Worm (Caenorhabditis elegans): ENCODE measurements around the gene F10C2.4.
"Not testable (repeated sequence)": the region's sequence is repeated elsewhere in the genome, so short reads cannot be mapped to it uniquely, and the experiment has no call there.

F10C2.4 gene

ce11 chrV:12011686-12012085 is 29.7 kb upstream of the F10C2.4 start:
- TF ChIP-seq blmp-1 (tag; optimal IDR thresholded peaks at IDR 0.05) (peak; percentile 36), lsy-2 (tag; optimal IDR thresholded peaks at IDR 0.05) (no peak)

ce11 chrV:12013298-12013697 is 28.1 kb upstream of the F10C2.4 start, which contains the start of gene add-2:
Gene add-2, minus strand, starts transcription at chrV:12013406.
- no peak for TF ChIP-seq ztf-11 (tag; optimal IDR thresholded peaks at IDR 0.05)
- TF ChIP-seq lin-32 (GFP tag; optimal IDR thresholded peaks at IDR 0.05): no peak
- TF ChIP-seq ceh-39 (tag; optimal IDR thresholded peaks at IDR 0.05): no peak
- no peak for TF ChIP-seq cnd-1 (tag; optimal IDR thresholded peaks at IDR 0.05)
- TF ChIP-seq ceh-83 (GFP tag; optimal IDR thresholded peaks at IDR 0.05): no peak
- TF ChIP-seq unc-62 (GFP tag; optimal IDR thresholded peaks at IDR 0.05): no peak
- no peak for TF ChIP-seq nhr-237 (tag; optimal IDR thresholded peaks at IDR 0.05)

DNA sequence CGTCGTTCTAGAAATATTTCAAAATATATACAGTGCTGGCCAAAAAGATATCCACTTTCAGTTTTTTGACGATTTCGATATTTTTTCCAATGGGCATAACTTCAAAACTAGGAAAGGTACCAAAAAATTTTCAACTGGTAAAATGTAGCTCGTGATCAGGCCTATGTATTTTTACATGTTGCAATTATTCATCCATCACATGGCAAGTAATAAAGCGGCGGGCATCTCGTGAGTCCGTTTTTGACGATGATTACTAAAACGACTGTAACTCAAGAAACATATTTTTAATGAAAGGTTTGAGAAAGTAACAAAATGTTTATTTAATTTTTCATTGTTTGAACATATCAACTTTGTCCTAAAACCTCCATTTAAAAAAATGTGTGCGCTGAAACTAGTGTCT is 21.3 kb upstream of the F10C2.4 start, which contains the start of gene F10C2.3:
Gene F10C2.3, plus strand, starts transcription at position 301 of the 400 bp plus-strand sequence.
- not testable (repeated sequence) for TF ChIP-seq pha-4 (tag; optimal IDR thresholded peaks at IDR 0.05); mab-5 (tag; optimal IDR thresholded peaks at IDR 0.05); bed-3 (GFP tag; optimal IDR thresholded peaks at IDR 0.05)

DNA sequence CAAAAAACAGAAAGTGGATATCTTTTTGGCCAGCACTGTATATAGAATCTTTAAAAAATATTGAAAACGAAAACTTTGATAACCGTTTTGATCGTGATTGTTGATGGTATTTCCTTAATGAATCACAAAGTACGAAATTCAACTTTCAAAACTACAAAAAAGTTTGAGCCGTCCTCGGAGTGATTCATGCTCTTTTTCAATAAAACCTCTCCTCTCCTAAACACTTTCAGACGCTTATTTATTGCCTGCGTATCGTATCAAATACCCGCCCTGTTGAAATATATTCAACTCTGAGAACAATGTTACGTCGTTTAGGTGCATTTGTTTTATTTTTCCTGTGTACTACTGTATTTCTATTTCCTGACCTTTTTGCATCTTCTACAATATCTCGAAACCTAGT is 20.4 kb upstream of the F10C2.4 start:
- TF ChIP-seq elt-1 (tag; optimal IDR thresholded peaks at IDR 0.05; ENCODE audit: borderline replicate concordance, insufficient read depth) (no peak), ceh-43 (GFP tag; optimal IDR thresholded peaks at IDR 0.05) (no peak), pha-4 (tag; optimal IDR thresholded peaks at IDR 0.05) (no peak), nhr-2 (tag; optimal IDR thresholded peaks at IDR 0.05) (no peak), lin-32 (GFP tag; optimal IDR thresholded peaks at IDR 0.05) (no peak), bed-3 (GFP tag; optimal IDR thresholded peaks at IDR 0.05) (no peak), nhr-28 (tag; optimal IDR thresholded peaks at IDR 0.05) (no peak), nhr-76 (tag; optimal IDR thresholded peaks at IDR 0.05) (no peak), tbx-8 (GFP tag; optimal IDR thresholded peaks at IDR 0.05) (no peak), lin-13 (tag; optimal IDR thresholded peaks at IDR 0.05) (no peak), sptf-1 (tag; optimal IDR thresholded peaks at IDR 0.05) (no peak), elt-3 (tag; optimal IDR thresholded peaks at IDR 0.05) (no peak), mab-5 (tag; optimal IDR thresholded peaks at IDR 0.05) (no peak), cnd-1 (tag; optimal IDR thresholded peaks at IDR 0.05) (no peak), zip-8 (tag; optimal IDR thresholded peaks at IDR 0.05) (no peak), unc-62 (GFP tag; optimal IDR thresholded peaks at IDR 0.05) (no peak)

DNA sequence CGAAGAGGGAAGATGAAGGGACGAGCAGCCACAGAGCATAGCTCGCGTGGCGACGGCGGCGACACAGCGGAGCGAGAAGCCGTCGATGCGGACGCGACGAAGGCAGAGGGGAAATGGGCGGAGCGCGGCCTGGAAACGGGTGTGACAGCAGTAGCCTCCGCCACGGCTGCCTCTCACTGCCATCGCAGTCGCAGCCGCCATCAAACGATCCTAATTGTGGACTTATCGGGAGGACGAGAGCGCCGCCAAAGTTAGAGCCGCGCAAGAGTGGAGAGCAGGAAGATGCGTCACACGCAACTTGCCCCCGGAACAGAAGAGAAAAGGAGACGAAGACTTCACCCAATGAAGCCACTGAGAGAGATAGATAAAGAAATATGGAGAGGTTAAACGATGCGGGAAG is 17.1 kb upstream of the F10C2.4 start:
- TF ChIP-seq sptf-1 (tag; optimal IDR thresholded peaks at IDR 0.05) (peak; percentile 63), lin-13 (tag; optimal IDR thresholded peaks at IDR 0.05) (no peak), ham-2 (GFP tag; optimal IDR thresholded peaks at IDR 0.05) (no peak), ces-1 (GFP tag; optimal IDR thresholded peaks at IDR 0.05) (peak; percentile 38), elt-3 (tag; optimal IDR thresholded peaks at IDR 0.05) (no peak), mab-5 (tag; optimal IDR thresholded peaks at IDR 0.05) (no peak), nhr-28 (tag; optimal IDR thresholded peaks at IDR 0.05) (no peak), ztf-11 (tag; optimal IDR thresholded peaks at IDR 0.05) (no peak), nhr-76 (tag; optimal IDR thresholded peaks at IDR 0.05) (no peak), mls-2 (tag; optimal IDR thresholded peaks at IDR 0.05) (peak; percentile 10)

DNA sequence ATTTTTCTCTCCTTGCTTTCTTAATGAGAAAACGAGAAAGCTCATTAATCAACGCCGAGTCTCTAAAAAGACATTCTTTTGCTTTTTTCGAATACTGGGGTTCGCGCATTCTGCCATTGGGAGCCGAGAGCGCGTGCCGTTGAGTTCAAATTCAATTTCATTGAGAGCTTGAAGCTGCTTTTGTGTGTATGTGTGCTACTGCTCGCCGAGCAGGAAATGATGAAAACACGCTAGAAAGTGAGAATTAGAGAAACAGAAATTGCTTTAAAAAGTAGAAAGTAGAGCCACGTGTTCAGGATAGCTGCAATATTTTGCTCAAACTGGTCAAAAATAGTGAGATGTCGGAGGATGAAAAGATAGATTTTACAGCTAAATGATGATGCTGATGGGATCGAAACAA is 15.7 kb upstream of the F10C2.4 start:
- no peak for TF ChIP-seq M03D4.4 (tag; optimal IDR thresholded peaks at IDR 0.05)
- peak; percentile 93 for TF ChIP-seq ces-1 (GFP tag; optimal IDR thresholded peaks at IDR 0.05)
- peak; percentile 19 for TF ChIP-seq unc-120 (tag; optimal IDR thresholded peaks at IDR 0.05; ENCODE audit: poor library complexity, severe bottlenecking)

DNA sequence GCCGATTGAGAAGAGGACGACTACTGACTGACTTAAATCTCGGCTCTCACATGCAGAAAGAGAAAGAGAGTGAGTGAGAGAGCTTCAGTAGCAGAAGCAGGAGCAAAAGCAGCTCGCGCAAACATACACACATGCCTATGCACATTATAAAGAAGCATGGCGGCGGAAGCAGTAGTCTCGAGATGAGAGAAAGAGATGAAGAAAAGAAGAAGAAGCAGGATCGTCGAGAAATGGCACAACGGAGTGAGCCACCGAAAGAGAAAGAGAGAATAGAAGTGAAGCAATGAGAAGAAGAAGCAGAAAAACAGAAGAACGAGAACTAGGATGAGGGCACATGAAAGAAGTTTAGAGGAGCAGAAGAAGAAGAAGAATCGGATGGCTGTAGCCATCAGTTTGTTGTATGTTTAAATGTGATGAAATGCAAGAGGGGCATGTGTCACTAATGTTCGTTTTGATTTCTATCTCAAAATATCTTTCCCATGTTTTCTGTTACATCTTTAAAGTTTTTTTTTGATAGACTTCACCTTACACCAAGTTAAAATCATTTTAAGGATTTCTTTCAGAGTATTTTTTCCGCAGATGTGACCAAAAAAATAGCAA is 14.4 kb upstream of the F10C2.4 start:
- TF ChIP-seq unc-62 (GFP tag; optimal IDR thresholded peaks at IDR 0.05) (peak; percentile 66), ceh-39 (tag; optimal IDR thresholded peaks at IDR 0.05) (no peak), bed-3 (GFP tag; optimal IDR thresholded peaks at IDR 0.05) (no peak), ces-1 (GFP tag; optimal IDR thresholded peaks at IDR 0.05) (peak; percentile 65), nhr-28 (tag; optimal IDR thresholded peaks at IDR 0.05) (no peak), unc-120 (tag; optimal IDR thresholded peaks at IDR 0.05; ENCODE audit: poor library complexity, severe bottlenecking) (peak; percentile 81), nhr-76 (tag; optimal IDR thresholded peaks at IDR 0.05) (no peak), hlh-1 (tag; optimal IDR thresholded peaks at IDR 0.05) (peak; percentile 17), flh-1 (GFP tag; optimal IDR thresholded peaks at IDR 0.05) (no peak), lin-13 (tag; optimal IDR thresholded peaks at IDR 0.05) (peak; percentile 4)
